Fruit fly (Drosophila melanogaster): ENCODE measurements around the gene Tcs6.
A peak's percentile ranks its signal among the peaks of the same experiment; 100 is the strongest.

Tcs6 gene

DNA sequence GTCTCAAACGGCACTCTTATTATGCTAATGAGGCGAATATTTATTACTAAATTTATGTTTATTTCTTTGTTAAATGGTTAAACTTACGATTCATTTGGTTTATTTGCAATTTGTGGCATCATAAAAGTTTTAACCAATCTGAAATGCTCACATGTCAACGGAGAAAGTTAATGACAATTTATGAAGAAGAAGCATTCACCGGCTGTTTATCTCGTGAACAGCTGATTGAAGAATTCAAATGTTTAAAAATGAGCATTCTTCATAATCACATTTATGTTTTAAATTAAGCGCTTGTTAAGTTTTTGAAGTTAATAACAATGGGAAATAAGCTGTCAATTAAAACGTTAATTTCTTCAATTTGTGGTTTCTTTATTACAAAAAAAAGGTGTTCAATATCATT, at the start of gene Tcs6, which contains the start of gene PIG-P:
Tcs6 (minus strand) TSS at position 158 of the 400 bp plus-strand sequence.
PIG-P (minus strand) TSS at position 158 of the 400 bp plus-strand sequence.
- TF ChIP-seq CG14655 (GFP tag; optimal IDR thresholded peaks at IDR 0.05) (no peak), CG10348 (GFP tag; IDR thresholded peaks at IDR 0.05) (no peak), fd96Ca (GFP tag; IDR thresholded peaks at IDR 0.05) (no peak), CG15710 (tag; optimal IDR thresholded peaks at IDR 0.05) (no peak), gl (tag; optimal IDR thresholded peaks at IDR 0.05) (no peak), CG8159 (tag; optimal IDR thresholded peaks at IDR 0.05) (no peak), CG8301 (tag; optimal IDR thresholded peaks at IDR 0.05) (no peak), CG12605 (GFP tag; IDR thresholded peaks at IDR 0.05) (no peak), Ets98B (GFP tag; IDR thresholded peaks at IDR 0.05) (no peak), CG4496 (GFP tag; IDR thresholded peaks at IDR 0.05) (no peak), Pif1A (GFP tag; optimal IDR thresholded peaks at IDR 0.05) (no peak), CG9948 (tag; optimal IDR thresholded peaks at IDR 0.05) (no peak), CG34367 (tag; optimal IDR thresholded peaks at IDR 0.05) (no peak), Pif1B (GFP tag; optimal IDR thresholded peaks at IDR 0.05) (no peak), CG17806 (tag; optimal IDR thresholded peaks at IDR 0.05) (no peak), Snoo (tag; optimal IDR thresholded peaks at IDR 0.05) (no peak)

- TF ChIP-seq CG32121 (GFP tag; IDR thresholded peaks at IDR 0.05) (peak; percentile 72), CG13204 (GFP tag; optimal IDR thresholded peaks at IDR 0.05) (peak; percentile 56), CG10348 (GFP tag; IDR thresholded peaks at IDR 0.05) (no peak), CG14655 (GFP tag; optimal IDR thresholded peaks at IDR 0.05) (peak; percentile 63), CG4496 (GFP tag; IDR thresholded peaks at IDR 0.05) (peak; percentile 65; the same call in 1 of the 3 replicates), CG9948 (tag; optimal IDR thresholded peaks at IDR 0.05) (peak; percentile 24), CG34367 (tag; optimal IDR thresholded peaks at IDR 0.05) (no peak), CG12605 (GFP tag; IDR thresholded peaks at IDR 0.05) (no peak), Pif1B (GFP tag; optimal IDR thresholded peaks at IDR 0.05) (peak; percentile 76), CG8301 (tag; optimal IDR thresholded peaks at IDR 0.05) (peak; percentile 40), Ets98B (GFP tag; IDR thresholded peaks at IDR 0.05) (peak; percentile 81), Snoo (tag; optimal IDR thresholded peaks at IDR 0.05) (peak; percentile 64), Pif1A (GFP tag; optimal IDR thresholded peaks at IDR 0.05) (peak; percentile 77), CG8159 (tag; optimal IDR thresholded peaks at IDR 0.05) (peak; percentile 61), EcR (GFP tag; optimal IDR thresholded peaks at IDR 0.05) (peak; percentile 26), D1 (tag; optimal IDR thresholded peaks at IDR 0.05) (no peak), gl (tag; optimal IDR thresholded peaks at IDR 0.05) (no peak), CG17806 (tag; optimal IDR thresholded peaks at IDR 0.05) (peak; percentile 44), fd96Ca (GFP tag; IDR thresholded peaks at IDR 0.05) (peak; percentile 80), CG15710 (tag; optimal IDR thresholded peaks at IDR 0.05) (peak; percentile 46), rn (GFP tag; IDR thresholded peaks at IDR 0.05) (no peak)
These were observed 48.7 kb upstream of the Tcs6 start, which contains the start of gene Cipc for dm6 chr3R:26106595-26107152. Gene Cipc (plus strand): TSS chr3R:26106868.

DNA sequence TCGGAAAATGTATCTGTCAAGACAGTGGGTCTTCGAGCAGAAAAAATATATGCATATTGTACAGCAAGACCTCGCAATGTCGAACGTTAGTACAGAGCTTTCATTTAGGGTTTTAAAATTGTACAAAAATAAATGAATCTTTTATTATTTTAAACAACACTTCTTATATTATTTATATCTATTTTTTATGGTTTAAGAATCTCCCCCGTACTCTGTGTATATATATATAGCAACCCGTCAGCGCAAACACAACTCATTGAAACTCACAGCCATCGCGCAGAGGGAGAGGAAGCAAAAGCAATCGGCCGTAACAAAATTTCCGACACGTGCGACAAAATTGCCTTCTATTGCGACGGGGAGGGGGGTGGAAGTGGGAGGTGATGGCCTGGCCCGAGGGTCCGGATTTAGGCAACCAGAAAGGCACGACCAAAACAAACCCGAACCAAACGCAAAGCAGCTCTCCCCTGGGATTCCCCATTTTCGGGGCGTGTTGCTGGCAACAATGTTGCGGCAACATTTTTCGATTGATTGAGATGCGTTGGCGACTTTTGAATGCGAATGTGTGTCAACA, 48.0 kb upstream of the Tcs6 start:
- no peak for TF ChIP-seq CG34367 (tag; optimal IDR thresholded peaks at IDR 0.05)
- no peak for TF ChIP-seq EcR (GFP tag; optimal IDR thresholded peaks at IDR 0.05)
- peak; percentile 79 for TF ChIP-seq CG4496 (GFP tag; IDR thresholded peaks at IDR 0.05)
- peak; percentile 52 for TF ChIP-seq CG8159 (tag; optimal IDR thresholded peaks at IDR 0.05)
- TF ChIP-seq Pif1B (GFP tag; optimal IDR thresholded peaks at IDR 0.05) = peak; percentile 16
- TF ChIP-seq CG17806 (tag; optimal IDR thresholded peaks at IDR 0.05) = peak; percentile 17
- TF ChIP-seq CG8301 (tag; optimal IDR thresholded peaks at IDR 0.05) = peak; percentile 40
- TF ChIP-seq CG32121 (GFP tag; IDR thresholded peaks at IDR 0.05) = peak; percentile 41; the same call in 1 of the 2 replicates
- peak; percentile 44 for TF ChIP-seq CG14655 (GFP tag; optimal IDR thresholded peaks at IDR 0.05)
- TF ChIP-seq CG10348 (GFP tag; IDR thresholded peaks at IDR 0.05) = peak; percentile 38; the same call in 1 of the 2 replicates
- no peak for TF ChIP-seq CG13204 (GFP tag; optimal IDR thresholded peaks at IDR 0.05)
- TF ChIP-seq CG12605 (GFP tag; IDR thresholded peaks at IDR 0.05) = peak; percentile 30; the same call in 1 of the 2 replicates
- peak; percentile 31; the same call in 1 of the 2 replicates for TF ChIP-seq rn (GFP tag; IDR thresholded peaks at IDR 0.05)
- TF ChIP-seq Ets98B (GFP tag; IDR thresholded peaks at IDR 0.05) = peak; percentile 77
- no peak for TF ChIP-seq CG9948 (tag; optimal IDR thresholded peaks at IDR 0.05)
- peak; percentile 61; the same call in 1 of the 3 replicates for TF ChIP-seq fd96Ca (GFP tag; IDR thresholded peaks at IDR 0.05)

- TF ChIP-seq CG8301 (tag; optimal IDR thresholded peaks at IDR 0.05) (no peak), rn (GFP tag; IDR thresholded peaks at IDR 0.05) (no peak), CG17806 (tag; optimal IDR thresholded peaks at IDR 0.05) (no peak), EcR (GFP tag; optimal IDR thresholded peaks at IDR 0.05) (no peak)
These were observed 47.4 kb upstream of the Tcs6 start for dm6 chr3R:26105407-26105806.

- TF ChIP-seq CG8301 (tag; optimal IDR thresholded peaks at IDR 0.05) (no peak), CG4496 (GFP tag; IDR thresholded peaks at IDR 0.05) (no peak), CG17806 (tag; optimal IDR thresholded peaks at IDR 0.05) (no peak), rn (GFP tag; IDR thresholded peaks at IDR 0.05) (no peak), Pif1A (GFP tag; optimal IDR thresholded peaks at IDR 0.05) (no peak), CG10348 (GFP tag; IDR thresholded peaks at IDR 0.05) (no peak), CG15710 (tag; optimal IDR thresholded peaks at IDR 0.05) (no peak)
These were observed 47.0 kb upstream of the Tcs6 start for dm6 chr3R:26105141-26105403.

All from whole organism, pupa.